Worm (Caenorhabditis elegans): ENCODE results near the gene F13B12.4.

Gene F13B12.4

DNA sequence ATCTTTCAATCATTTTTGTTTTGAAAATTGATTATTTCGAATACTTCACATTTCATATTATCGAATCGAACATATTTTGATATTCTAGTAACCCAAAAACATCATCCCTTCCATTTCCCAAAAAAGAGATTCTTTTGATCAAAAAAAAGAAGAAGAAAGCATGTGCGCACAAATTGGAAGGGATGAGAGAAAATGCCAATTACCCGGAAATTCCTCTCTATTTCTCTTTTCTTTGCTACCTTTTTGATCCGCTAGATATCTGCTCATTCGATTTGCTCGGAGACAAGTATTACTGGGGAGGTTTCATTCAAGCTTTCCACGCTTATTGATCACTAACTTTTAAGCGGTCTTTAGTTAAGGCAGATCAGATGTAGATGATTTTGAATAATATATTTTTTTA, 52.9 kb downstream of the F13B12.4 start:
- peak; percentile 67 for TF ChIP-seq fkh-10 (GFP tag; optimal IDR thresholded peaks at IDR 0.05)
- TF ChIP-seq nhr-23 (tag; optimal IDR thresholded peaks at IDR 0.05), result no peak

DNA sequence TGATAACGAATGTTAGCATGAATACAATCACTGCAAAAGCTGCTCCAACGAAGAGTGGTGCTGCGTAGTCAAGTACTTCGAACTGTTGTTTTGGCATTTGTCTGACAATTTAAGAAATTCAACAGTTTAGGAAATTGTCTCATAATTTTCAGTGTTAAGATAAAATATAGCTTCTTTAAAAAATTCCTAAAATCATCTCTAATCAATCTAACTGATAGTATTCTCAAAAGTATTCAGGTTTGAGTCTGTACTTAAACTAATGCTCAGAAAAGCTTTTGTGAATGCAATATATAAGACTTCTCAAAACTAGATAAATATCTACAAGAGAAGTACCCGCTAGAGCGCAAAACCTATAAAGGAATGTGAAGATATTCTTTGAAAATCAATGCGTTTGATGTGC, 54.8 kb downstream of the F13B12.4 start, which contains the start of gene R10H10.4:
TSS of gene R10H10.4 (minus strand) at position 101 of the 400 bp plus-strand sequence.
- no peak for TF ChIP-seq ztf-4 (tag; optimal IDR thresholded peaks at IDR 0.05)
- TF ChIP-seq lin-15B (tag; optimal IDR thresholded peaks at IDR 0.05), result no peak
- no peak for TF ChIP-seq elt-2 (tag; optimal IDR thresholded peaks at IDR 0.05)
- no peak for TF ChIP-seq fkh-10 (GFP tag; optimal IDR thresholded peaks at IDR 0.05)
- TF ChIP-seq R02D3.7 (tag; optimal IDR thresholded peaks at IDR 0.05), result no peak
- TF ChIP-seq fos-1 (tag; optimal IDR thresholded peaks at IDR 0.05), result no peak
- TF ChIP-seq nhr-76 (tag; optimal IDR thresholded peaks at IDR 0.05), result no peak
- TF ChIP-seq ama-1 (optimal IDR thresholded peaks at IDR 0.05), result no peak
- TF ChIP-seq zag-1 (tag; optimal IDR thresholded peaks at IDR 0.05), result no peak
- no peak for TF ChIP-seq ZK546.5 (tag; optimal IDR thresholded peaks at IDR 0.05)
- no peak for TF ChIP-seq skn-1 (tag; optimal IDR thresholded peaks at IDR 0.05)
- no peak for TF ChIP-seq nfya-1 (tag; optimal IDR thresholded peaks at IDR 0.05; ENCODE audit: insufficient read depth)
